Worm (Caenorhabditis elegans) whole organism, early embryonic: ENCODE results near the gene C17C3.9.

ENCODE experiments used
- B0310.2 ChIP-seq: sonication (generic microtip); optimal IDR thresholded peaks from 2 replicates; lab custom pipeline; 2016; ENCODE audit warnings: mild to moderate bottlenecking, missing genetic modification characterization, missing compliant biosample characterization
- F13C5.2 ChIP-seq: sonication (generic microtip); optimal IDR thresholded peaks from 2 replicates; lab custom pipeline; 2017; ENCODE audit warnings: mild to moderate bottlenecking, missing genetic modification characterization, inconsistent platforms, missing compliant biosample characterization
- aly-1 ChIP-seq: sonication (generic microtip); optimal IDR thresholded peaks from 2 replicates; lab custom pipeline; 2016; ENCODE audit warnings: missing genetic modification characterization, missing compliant biosample characterization
- ama-1 ChIP-seq: fragments of 150-350 bp; optimal IDR thresholded peaks from 2 replicates; lab custom pipeline; 2014
- ceh-13 ChIP-seq: fragments of 200-800 bp; sonication (Bioruptor generic); optimal IDR thresholded peaks from 2 replicates; lab custom pipeline; 2018; ENCODE audit warnings: mild to moderate bottlenecking, missing genetic modification characterization, missing compliant biosample characterization
- ceh-36 ChIP-seq: sonication (generic microtip); optimal IDR thresholded peaks from 2 replicates; lab custom pipeline; 2016; ENCODE audit warnings: missing genetic modification characterization, inconsistent platforms, missing compliant biosample characterization
- ets-7 ChIP-seq: sonication (generic microtip); optimal IDR thresholded peaks from 2 replicates; lab custom pipeline; 2016; ENCODE audit warnings: missing genotype, missing genetic modification characterization, missing compliant biosample characterization
- flt-1 ChIP-seq: fragments of 200-800 bp; sonication (Bioruptor generic); IDR thresholded peaks from 2 replicates; pipeline ENCODE4 v1.3.6; 2022; ENCODE audit warnings: missing genetic modification characterization, missing compliant biosample characterization
- hmbx-1 ChIP-seq: sonication (generic microtip); optimal IDR thresholded peaks from 2 replicates; lab custom pipeline; 2016; ENCODE audit warnings: mild to moderate bottlenecking, missing genetic modification characterization, missing compliant biosample characterization
- hmg-4 ChIP-seq: fragments of 200-800 bp; sonication (Bioruptor generic); optimal IDR thresholded peaks from 2 replicates; lab custom pipeline; 2018; ENCODE audit warnings: mild to moderate bottlenecking, missing genetic modification characterization, missing compliant biosample characterization
- hnd-1 ChIP-seq: sonication (generic microtip); optimal IDR thresholded peaks from 2 replicates; lab custom pipeline; 2016; ENCODE audit warnings: missing genetic modification characterization, missing compliant biosample characterization
- pes-1 ChIP-seq: fragments of 200-800 bp; sonication (Bioruptor generic); IDR thresholded peaks from 2 replicates; pipeline ENCODE4 v1.3.6; 2022; ENCODE audit warnings: missing genetic modification reagents, missing genetic modification characterization, missing compliant biosample characterization
- scrt-1 ChIP-seq: fragments of 200-800 bp; sonication (Bioruptor generic); IDR thresholded peaks from 2 replicates; pipeline ENCODE4 v1.3.6; 2022; ENCODE audit warnings: missing genetic modification characterization, missing compliant biosample characterization
- sea-1 ChIP-seq: fragments of 200-800 bp; sonication (Bioruptor generic); conservative IDR thresholded peaks from 2 replicates; pipeline ENCODE4 v1.3.6; 2022; ENCODE audit warnings: missing genetic modification characterization, missing compliant biosample characterization
- tbx-11 ChIP-seq: fragments of 200-800 bp; sonication (Bioruptor generic); IDR thresholded peaks from 2 replicates; pipeline ENCODE4 v1.3.6; 2022; ENCODE audit warnings: missing genetic modification characterization, missing compliant biosample characterization
- tbx-37 ChIP-seq: fragments of 200-800 bp; sonication (Bioruptor generic); conservative IDR thresholded peaks from 2 replicates; pipeline ENCODE4 v1.3.6; 2022; ENCODE audit warnings: missing genetic modification reagents, missing genetic modification characterization, missing compliant biosample characterization
- tra-4 ChIP-seq: sonication (generic microtip); optimal IDR thresholded peaks from 2 replicates; lab custom pipeline; 2017; ENCODE audit warnings: missing genetic modification characterization, missing compliant biosample characterization

Gene C17C3.9

DNA sequence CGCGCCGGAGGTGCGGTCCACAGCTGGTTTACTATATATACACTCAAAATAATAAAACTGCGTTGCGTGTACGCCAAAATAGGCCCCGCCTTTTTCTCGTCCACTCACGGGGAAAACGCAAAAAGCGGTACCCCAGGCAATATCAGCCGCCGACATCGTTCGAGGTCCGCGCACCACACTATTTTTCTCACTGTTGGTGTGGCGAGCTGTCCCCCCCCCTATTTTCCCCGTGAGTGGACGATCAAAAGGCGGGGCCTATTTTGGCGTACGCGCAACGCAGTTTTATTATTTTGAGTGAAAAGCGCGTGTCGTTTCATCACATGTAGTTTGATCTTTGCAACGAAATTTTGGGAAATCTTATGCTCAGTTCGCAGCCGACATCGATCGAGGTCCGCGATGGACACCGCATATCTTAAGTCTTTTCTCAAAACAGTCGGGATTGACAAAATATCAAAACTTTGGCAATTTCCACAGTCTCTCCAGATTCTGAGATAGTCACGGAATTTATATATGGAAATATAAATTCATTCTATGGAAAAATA is 33.1 kb upstream of the C17C3.9 start:
- TF ChIP-seq sea-1 (GFP tag; lab: Robert Waterston, UW) (0 out of 2 replicates have a peak, but pooled peaks have one; percentile 23), ceh-13 (GFP tag; lab: Kevin White, UChicago) (no peak), ama-1 (lab: Kevin White, UChicago) (no peak)

DNA sequence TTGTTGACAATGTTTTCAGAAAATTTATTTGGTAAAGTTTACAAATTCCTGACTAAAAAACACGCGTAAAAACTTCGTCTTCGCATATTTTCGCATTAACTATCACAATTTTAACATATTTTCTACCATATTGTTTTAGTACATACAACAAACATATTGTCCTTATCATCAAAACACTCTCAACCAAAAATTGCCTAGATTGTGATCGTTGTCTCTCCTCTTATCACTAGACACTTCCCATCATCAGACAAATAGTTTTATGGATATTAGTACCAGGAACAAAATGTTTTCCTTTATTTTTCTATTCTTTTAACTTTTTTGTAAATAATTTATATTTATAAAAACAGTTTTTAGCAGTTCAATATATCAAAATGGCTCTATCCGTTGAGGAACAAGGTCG is 29.3 kb upstream of the C17C3.9 start, which contains the start of gene C17C3.3:
Gene C17C3.3, plus strand, starts transcription at position 346 of the 400 bp plus-strand sequence.
- TF ChIP-seq ceh-36 (tag; lab: Kevin White, UChicago) (no peak), F13C5.2 (tag; lab: Kevin White, UChicago) (no peak)

DNA sequence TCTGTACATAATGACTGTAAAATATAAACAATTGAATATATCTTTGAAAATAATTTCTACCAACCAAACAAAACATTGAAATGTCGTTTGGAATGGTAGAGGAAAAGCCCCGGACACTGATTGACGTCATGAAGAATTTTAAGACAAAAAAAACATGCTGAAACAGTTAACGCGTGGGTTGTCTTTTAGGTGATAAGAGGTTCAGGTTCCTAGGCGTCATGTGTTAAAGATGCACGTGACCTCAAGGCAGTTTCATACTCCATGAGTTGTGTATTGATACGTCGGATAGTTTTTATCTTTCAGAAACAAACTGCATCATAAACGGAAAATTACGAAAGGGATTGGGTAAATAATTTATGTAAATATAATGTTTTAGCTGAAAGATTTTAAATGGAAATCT is 25.1 kb upstream of the C17C3.9 start:
- TF ChIP-seq scrt-1 (GFP tag; lab: Robert Waterston, UW) (no peak), tra-4 (no peak), sea-1 (GFP tag; lab: Robert Waterston, UW) (no peak)

DNA sequence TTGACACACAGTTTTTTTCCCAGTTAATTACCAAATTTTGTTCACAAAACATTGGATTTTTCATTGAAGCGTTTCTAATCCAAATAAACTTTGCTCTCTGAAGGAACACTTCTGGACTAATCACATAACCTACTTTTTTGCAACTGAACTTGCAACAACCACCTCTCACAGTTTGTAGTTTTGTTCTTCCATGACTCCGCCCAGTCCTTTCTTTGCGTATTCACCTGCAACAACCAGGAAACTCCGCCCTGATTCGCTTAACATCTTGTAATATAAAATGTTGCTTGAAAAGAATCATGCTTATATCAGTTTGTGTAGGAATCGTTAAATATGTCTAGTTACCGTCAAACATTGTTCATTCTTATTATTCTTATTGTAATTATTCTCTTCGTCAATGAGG is 24.4 kb upstream of the C17C3.9 start, which contains the start of gene ins-11:
Gene ins-11, plus strand, starts transcription at position 301 of the 400 bp plus-strand sequence.
- TF ChIP-seq tra-4 (no peak), hmbx-1 (tag; lab: Kevin White, UChicago) (no peak), ama-1 (lab: Kevin White, UChicago) (no peak), hnd-1 (no peak), flt-1 (GFP tag; lab: Robert Waterston, UW) (no peak), pes-1 (GFP tag; lab: Robert Waterston, UW) (no peak), F13C5.2 (tag; lab: Kevin White, UChicago) (no peak), ceh-36 (tag; lab: Kevin White, UChicago) (no peak), scrt-1 (GFP tag; lab: Robert Waterston, UW) (no peak)

DNA sequence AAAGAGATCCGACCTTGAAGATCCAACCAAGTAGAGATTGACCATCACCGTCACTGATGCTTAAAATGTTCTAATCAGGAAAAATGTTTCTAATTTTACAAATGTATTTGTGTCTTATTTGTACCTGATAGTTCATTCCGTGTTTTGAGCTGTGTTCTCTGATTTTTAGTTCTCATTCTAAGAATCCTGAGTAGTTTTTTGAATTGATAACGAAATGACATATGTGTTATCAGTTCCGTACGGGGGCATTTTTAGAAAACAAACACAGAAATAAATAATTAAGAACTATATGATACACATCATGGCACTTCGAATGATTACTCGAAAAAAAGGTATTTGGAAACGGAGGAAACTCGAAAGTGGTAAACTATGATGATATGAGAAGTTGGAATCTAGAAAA is 23.4 kb upstream of the C17C3.9 start:
- no peak for TF ChIP-seq ama-1 (lab: Kevin White, UChicago)
- TF ChIP-seq scrt-1 (GFP tag; lab: Robert Waterston, UW): no peak
- no peak for TF ChIP-seq aly-1 (tag; lab: Kevin White, UChicago)
- TF ChIP-seq hmbx-1 (tag; lab: Kevin White, UChicago): no peak
- TF ChIP-seq sea-1 (GFP tag; lab: Robert Waterston, UW): no peak
- no peak for TF ChIP-seq ets-7 (tag; lab: Kevin White, UChicago)
- TF ChIP-seq tra-4: no peak
- TF ChIP-seq hmg-4: no peak
- TF ChIP-seq pes-1 (GFP tag; lab: Robert Waterston, UW): no peak
- TF ChIP-seq B0310.2 (tag; lab: Kevin White, UChicago): no peak
- TF ChIP-seq ceh-13 (GFP tag; lab: Kevin White, UChicago): no peak

DNA sequence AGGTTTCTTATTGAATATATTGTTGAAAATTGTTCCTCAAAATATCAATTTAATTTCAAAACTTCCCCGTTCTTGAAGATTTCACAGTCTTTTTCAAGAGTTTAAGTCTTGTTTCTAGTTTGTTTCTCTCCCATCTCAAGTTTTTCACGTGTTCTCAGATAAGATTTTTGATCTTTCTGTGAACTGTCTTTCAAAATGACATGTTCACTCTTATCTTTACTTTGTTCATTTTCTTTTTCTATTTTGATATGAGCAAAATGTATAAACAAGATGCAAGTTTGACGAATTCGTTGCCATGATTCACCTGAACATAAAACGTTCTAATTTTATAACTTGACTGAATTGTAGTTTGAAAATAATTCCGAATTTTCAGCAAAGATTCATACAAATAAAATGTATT is 22.7 kb upstream of the C17C3.9 start:
- no peak for TF ChIP-seq pes-1 (GFP tag; lab: Robert Waterston, UW)
- TF ChIP-seq sea-1 (GFP tag; lab: Robert Waterston, UW): no peak
- no peak for TF ChIP-seq tra-4
- no peak for TF ChIP-seq aly-1 (tag; lab: Kevin White, UChicago)

DNA sequence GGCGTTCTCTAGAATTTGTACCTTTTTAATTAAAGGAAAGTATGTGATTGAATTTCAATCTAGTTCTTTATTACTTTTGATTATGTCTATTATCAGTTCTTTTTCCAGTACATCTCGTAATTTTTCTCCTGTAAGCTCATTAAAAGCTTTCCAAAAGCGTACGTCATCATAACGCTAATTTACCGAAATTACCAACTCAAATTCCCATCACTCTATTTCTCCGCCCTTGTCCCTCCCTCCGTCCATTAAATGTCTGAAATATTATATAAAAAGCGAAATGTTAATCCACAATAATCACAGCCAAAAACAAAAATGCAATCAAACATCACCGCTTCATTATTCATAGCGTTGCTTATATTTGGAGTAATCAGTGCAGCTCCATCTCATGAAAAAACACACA is 22.2 kb upstream of the C17C3.9 start, which contains the start of gene ins-12:
Gene ins-12, plus strand, starts transcription at position 301 of the 400 bp plus-strand sequence.
- TF ChIP-seq hmg-4 (no peak), ceh-36 (tag; lab: Kevin White, UChicago) (no peak), tra-4 (no peak), hmbx-1 (tag; lab: Kevin White, UChicago) (no peak), scrt-1 (GFP tag; lab: Robert Waterston, UW) (no peak), aly-1 (tag; lab: Kevin White, UChicago) (no peak), tbx-11 (GFP tag; lab: Robert Waterston, UW) (no peak), ceh-13 (GFP tag; lab: Kevin White, UChicago) (no peak), ama-1 (lab: Kevin White, UChicago) (no peak), flt-1 (GFP tag; lab: Robert Waterston, UW) (no peak), hnd-1 (no peak), tbx-37 (GFP tag; lab: Robert Waterston, UW) (no peak), B0310.2 (tag; lab: Kevin White, UChicago) (no peak), pes-1 (GFP tag; lab: Robert Waterston, UW) (no peak), sea-1 (GFP tag; lab: Robert Waterston, UW) (no peak)

DNA sequence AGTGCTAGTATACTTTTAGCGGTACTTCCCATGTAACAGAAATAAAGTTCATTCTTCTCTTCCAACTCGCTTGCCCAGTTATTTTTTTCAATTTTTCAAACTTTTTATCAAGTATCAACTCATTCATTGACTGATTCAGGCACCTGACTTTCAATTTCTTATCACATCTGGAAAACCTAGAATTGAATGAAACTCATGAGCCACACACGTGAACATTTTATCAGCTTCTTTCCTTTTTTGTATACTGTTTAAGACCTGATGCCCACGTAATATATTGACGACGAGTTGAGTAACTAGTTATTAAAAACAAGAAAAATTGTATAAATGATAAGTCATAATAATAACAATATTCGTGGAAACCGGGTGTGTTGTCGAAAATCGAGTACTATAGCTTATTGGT is 21.5 kb upstream of the C17C3.9 start:
- TF ChIP-seq pes-1 (GFP tag; lab: Robert Waterston, UW) (no peak), ceh-36 (tag; lab: Kevin White, UChicago) (no peak), flt-1 (GFP tag; lab: Robert Waterston, UW) (no peak), tbx-37 (GFP tag; lab: Robert Waterston, UW) (no peak), hmbx-1 (tag; lab: Kevin White, UChicago) (no peak), B0310.2 (tag; lab: Kevin White, UChicago) (no peak), ceh-13 (GFP tag; lab: Kevin White, UChicago) (no peak), F13C5.2 (tag; lab: Kevin White, UChicago) (no peak), tbx-11 (GFP tag; lab: Robert Waterston, UW) (no peak), ama-1 (lab: Kevin White, UChicago) (no peak), hmg-4 (no peak), sea-1 (GFP tag; lab: Robert Waterston, UW) (no peak), tra-4 (no peak)
